Fruit fly (Drosophila melanogaster): ENCODE data around the gene Npc2e.

DNA sequence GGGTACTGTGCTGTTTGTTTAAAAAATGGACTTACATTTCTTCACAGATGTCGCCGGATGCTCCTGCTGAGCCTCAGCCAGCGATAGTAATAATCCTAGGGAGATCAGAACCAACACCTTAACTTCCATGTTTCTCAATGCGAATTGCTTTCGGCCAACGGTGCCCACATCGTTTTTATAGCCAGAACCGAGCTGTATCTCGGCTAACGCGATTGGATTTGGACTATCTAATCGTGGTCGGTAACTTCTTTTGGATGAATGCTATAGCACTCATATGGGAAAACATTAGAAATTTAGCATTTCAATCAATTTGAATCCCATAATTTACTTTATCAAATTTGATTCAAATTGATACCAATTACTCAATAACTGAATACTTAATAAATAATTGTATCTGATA, 2.8 kb downstream of the Npc2e start, which contains the start of gene Npc2d:
- TF ChIP-seq gl (tag; optimal IDR thresholded peaks at IDR 0.05) (no peak), CG8301 (tag; optimal IDR thresholded peaks at IDR 0.05) (no peak), Pif1A (GFP tag; optimal IDR thresholded peaks at IDR 0.05) (no peak), CG34367 (tag; optimal IDR thresholded peaks at IDR 0.05) (no peak), fd96Ca (GFP tag; IDR thresholded peaks at IDR 0.05) (no peak), Pif1B (GFP tag; optimal IDR thresholded peaks at IDR 0.05) (no peak), CG4496 (GFP tag; IDR thresholded peaks at IDR 0.05) (no peak), rn (GFP tag; IDR thresholded peaks at IDR 0.05) (no peak), D1 (tag; optimal IDR thresholded peaks at IDR 0.05) (no peak), CG17806 (tag; optimal IDR thresholded peaks at IDR 0.05) (no peak), EcR (GFP tag; optimal IDR thresholded peaks at IDR 0.05) (no peak), CG12605 (GFP tag; IDR thresholded peaks at IDR 0.05) (no peak)
